Fruit fly (Drosophila melanogaster) whole organism, larva: Measurements from ENCODE around the gene CG33995.

Source experiments
- noc ChIP-seq: fragments of 200-800 bp; sonication (Bioruptor generic); optimal IDR thresholded peaks from 3 replicates; lab custom pipeline; 2019; ENCODE audit warnings: missing biosample characterization, mild to moderate bottlenecking, missing genetic modification characterization, moderate library complexity

Gene CG33995

dm6 chr2L:5043043-5043442 is at the start of gene CG33995, which contains the start of the genes CG44000 and CG44001:
Gene CG33995, plus strand, starts transcription at chr2L:5043270.
Gene CG44000, plus strand, starts transcription at chr2L:5043270.
Gene CG44001, plus strand, starts transcription at chr2L:5043270.
- TF ChIP-seq noc (tag; lab: Kevin White, UChicago), result peak; percentile 12

dm6 chr2L:4995010-4995836 is 47.8 kb upstream of the CG33995 start:
- TF ChIP-seq noc (tag; lab: Kevin White, UChicago), result no peak

dm6 chr2L:4995837-4996136 is 47.3 kb upstream of the CG33995 start:
- no peak for TF ChIP-seq noc (tag; lab: Kevin White, UChicago)

- TF ChIP-seq noc (tag; lab: Kevin White, UChicago), result no peak
Measured at dm6 chr2L:4996283-4996922, 46.7 kb upstream of the CG33995 start.

dm6 chr2L:4997401-4998259 is 45.4 kb upstream of the CG33995 start:
- peak; percentile 96 for TF ChIP-seq noc (tag; lab: Kevin White, UChicago)

- TF ChIP-seq noc (tag; lab: Kevin White, UChicago), result no peak
Measured at dm6 chr2L:4998260-4998560, 44.9 kb upstream of the CG33995 start.

- TF ChIP-seq noc (tag; lab: Kevin White, UChicago), result no peak
Measured at dm6 chr2L:4998571-4999191, 44.4 kb upstream of the CG33995 start.

- TF ChIP-seq noc (tag; lab: Kevin White, UChicago), result peak; percentile 75
Measured at dm6 chr2L:4999389-5000032, 43.6 kb upstream of the CG33995 start.

- peak; percentile 87 for TF ChIP-seq noc (tag; lab: Kevin White, UChicago)
Measured at dm6 chr2L:5000287-5000871, 42.7 kb upstream of the CG33995 start.

- TF ChIP-seq noc (tag; lab: Kevin White, UChicago), result no peak
Measured at dm6 chr2L:5000919-5001581, 42.0 kb upstream of the CG33995 start.

dm6 chr2L:5001582-5001929 is 41.5 kb upstream of the CG33995 start:
- no peak for TF ChIP-seq noc (tag; lab: Kevin White, UChicago)

dm6 chr2L:5002031-5002430 is 41.0 kb upstream of the CG33995 start:
- TF ChIP-seq noc (tag; lab: Kevin White, UChicago), result no peak

- TF ChIP-seq noc (tag; lab: Kevin White, UChicago), result no peak
Measured at dm6 chr2L:5002711-5003402, 40.2 kb upstream of the CG33995 start.
